Worm (Caenorhabditis elegans): ENCODE data around the gene atfs-1.

DNA sequence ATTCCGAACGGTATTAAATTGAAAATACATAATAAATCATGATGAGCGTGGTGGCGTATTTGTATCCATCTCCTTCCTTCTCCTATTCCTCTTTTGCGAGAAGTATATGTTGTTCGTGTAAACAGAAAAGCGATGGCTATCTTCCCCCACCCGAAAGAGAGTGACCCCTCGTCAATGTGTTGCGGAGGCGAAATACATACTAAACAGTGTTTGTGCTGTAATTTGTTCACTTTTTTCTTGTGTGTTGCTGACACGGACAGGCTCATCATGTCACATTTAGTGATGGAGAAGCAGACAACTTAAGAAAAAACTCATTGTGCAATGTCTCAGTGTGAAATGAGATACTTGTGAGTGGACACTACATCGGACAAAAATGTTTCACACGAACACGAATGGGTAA is 38.2 kb downstream of the atfs-1 start:
- no peak for TF ChIP-seq sea-1 (GFP tag; conservative IDR thresholded peaks at IDR 0.05)
- no peak for TF ChIP-seq ama-1 (optimal IDR thresholded peaks at IDR 0.05)
- no peak for TF ChIP-seq scrt-1 (GFP tag; IDR thresholded peaks at IDR 0.05)
- TF ChIP-seq tbx-37 (GFP tag; conservative IDR thresholded peaks at IDR 0.05) = no peak
- TF ChIP-seq ets-7 (tag; optimal IDR thresholded peaks at IDR 0.05) = no peak
- no peak for TF ChIP-seq ceh-36 (tag; optimal IDR thresholded peaks at IDR 0.05)
- TF ChIP-seq B0310.2 (tag; optimal IDR thresholded peaks at IDR 0.05) = no peak
- TF ChIP-seq tra-4 (tag; optimal IDR thresholded peaks at IDR 0.05) = no peak
- no peak for TF ChIP-seq hnd-1 (tag; optimal IDR thresholded peaks at IDR 0.05)
- no peak for TF ChIP-seq tbx-11 (GFP tag; IDR thresholded peaks at IDR 0.05)
- no peak for TF ChIP-seq flt-1 (GFP tag; IDR thresholded peaks at IDR 0.05)
- TF ChIP-seq aly-1 (tag; optimal IDR thresholded peaks at IDR 0.05) = no peak
- no peak for TF ChIP-seq F13C5.2 (tag; optimal IDR thresholded peaks at IDR 0.05)
- TF ChIP-seq hmg-4 (GFP tag; optimal IDR thresholded peaks at IDR 0.05) = no peak

Measured in whole organism, early embryonic.